Fruit fly (Drosophila melanogaster) whole organism, embryonic: Measurements from ENCODE around the gene CycB3.
A peak's percentile ranks its signal among the peaks of the same experiment; 100 is the strongest.

Experiments
- CG10654 ChIP-seq: fragments of 200-800 bp; sonication (Bioruptor generic); optimal IDR thresholded peaks from 2 replicates; lab custom pipeline; 2016; ENCODE audit warnings: missing biosample characterization, missing genetic modification characterization
- CG11093 ChIP-seq: fragments of 200-800 bp; sonication (Bioruptor generic); IDR thresholded peaks from 3 replicates; pipeline ENCODE4 v1.3.6; 2022; ENCODE audit warnings: missing biosample characterization, missing genetic modification characterization
- CG14050 ChIP-seq: fragments of 200-800 bp; sonication (Bioruptor generic); IDR thresholded peaks from 3 replicates; pipeline ENCODE4 v1.3.6; 2022; ENCODE audit warnings: missing biosample characterization, missing genetic modification characterization
- CG14667 ChIP-seq: fragments of 200-800 bp; sonication (Bioruptor generic); IDR thresholded peaks from 2 replicates; pipeline ENCODE4 v1.3.6; 2022; ENCODE audit warnings: missing biosample characterization, missing genetic modification characterization
- CG15479 ChIP-seq: fragments of 200-800 bp; sonication (Bioruptor generic); optimal IDR thresholded peaks from 3 replicates; lab custom pipeline; 2019; ENCODE audit warnings: missing biosample characterization, mild to moderate bottlenecking, missing genetic modification characterization, moderate library complexity
- CG1832 ChIP-seq: fragments of 200-800 bp; sonication (Bioruptor generic); optimal IDR thresholded peaks from 2 replicates; lab custom pipeline; 2017; ENCODE audit warnings: missing biosample characterization, mild to moderate bottlenecking, missing genetic modification characterization, inconsistent platforms
- CG2202 ChIP-seq: fragments of 200-800 bp; sonication (Bioruptor generic); optimal IDR thresholded peaks from 2 replicates; lab custom pipeline; 2018; ENCODE audit warnings: missing biosample characterization, mild to moderate bottlenecking, missing genetic modification characterization
- CG30020 ChIP-seq: fragments of 200-800 bp; optimal IDR thresholded peaks from 2 replicates; lab custom pipeline; 2019; ENCODE audit warnings: missing biosample characterization, mild to moderate bottlenecking, missing genetic modification characterization, moderate library complexity
- CG4360 ChIP-seq: fragments of 200-800 bp; sonication (Bioruptor generic); IDR thresholded peaks from 2 replicates; pipeline ENCODE4 v1.3.6; 2022; ENCODE audit warnings: missing biosample characterization, missing genetic modification characterization
- CG4617 ChIP-seq: fragments of 200-800 bp; sonication (Bioruptor generic); optimal IDR thresholded peaks from 3 replicates; lab custom pipeline; 2016; ENCODE audit warnings: missing biosample characterization, missing genetic modification characterization, borderline replicate concordance
- CG4707 ChIP-seq: fragments of 200-800 bp; sonication (Bioruptor generic); optimal IDR thresholded peaks from 2 replicates; lab custom pipeline; 2018; ENCODE audit warnings: missing biosample characterization, mild to moderate bottlenecking, missing genetic modification characterization, moderate library complexity
- CG6683 ChIP-seq: fragments of 200-800 bp; sonication (Bioruptor generic); optimal IDR thresholded peaks from 2 replicates; lab custom pipeline; 2017; ENCODE audit warnings: missing biosample characterization, mild to moderate bottlenecking, missing genetic modification characterization, missing genetic modification reagents
- CG7928 ChIP-seq: fragments of 200-800 bp; sonication (Bioruptor generic); optimal IDR thresholded peaks from 2 replicates; lab custom pipeline; 2017; ENCODE audit warnings: missing biosample characterization, mild to moderate bottlenecking, missing genetic modification characterization
- CG8478 ChIP-seq: fragments of >200 bp; optimal IDR thresholded peaks from 2 replicates; lab custom pipeline; 2018
- CG9797 ChIP-seq: fragments of 200-800 bp; sonication (Bioruptor generic); optimal IDR thresholded peaks from 3 replicates; lab custom pipeline; 2018; ENCODE audit warnings: missing biosample characterization, mild to moderate bottlenecking, missing genetic modification characterization
- Chrac-16 ChIP-seq: fragments of 200-800 bp; sonication (Bioruptor generic); optimal IDR thresholded peaks from 3 replicates; lab custom pipeline; 2016; ENCODE audit warnings: missing biosample characterization, missing genetic modification characterization
- Deaf1 ChIP-seq: fragments of 200-800 bp; optimal IDR thresholded peaks from 3 replicates; lab custom pipeline; 2019; ENCODE audit warnings: missing biosample characterization, mild to moderate bottlenecking, missing genetic modification characterization, moderate library complexity
- E2f2 ChIP-seq: fragments of 200-800 bp; sonication (Bioruptor generic); IDR thresholded peaks from 2 replicates; pipeline ENCODE4 v1.3.6; 2022; ENCODE audit warnings: missing biosample characterization, missing genetic modification characterization
- Ets97D ChIP-seq: fragments of 200-800 bp; sonication (Bioruptor generic); optimal IDR thresholded peaks from 3 replicates; lab custom pipeline; 2016; ENCODE audit warnings: missing biosample characterization, missing genetic modification characterization
- Fer1 ChIP-seq: fragments of 200-800 bp; sonication (Bioruptor generic); optimal IDR thresholded peaks from 2 replicates; lab custom pipeline; 2017; ENCODE audit warnings: missing biosample characterization, mild to moderate bottlenecking, missing genetic modification characterization
- Gsc ChIP-seq: fragments of 200-800 bp; sonication (Bioruptor generic); IDR thresholded peaks from 2 replicates; pipeline ENCODE4 v1.3.6; 2022; ENCODE audit warnings: missing biosample characterization, missing genetic modification characterization
- Hr78 ChIP-seq, 2 experiments: fragments of 200-800 bp in 1 of 2; fragments of >200 bp in 1 of 2; sonication (Bioruptor generic) in 1 of 2; optimal IDR thresholded peaks; 2 replicates each; lab custom pipeline; 2017 to 2019; ENCODE audit warnings: missing biosample characterization in 2 of 2, missing genetic modification characterization in 2 of 2, mild to moderate bottlenecking in 1 of 2, moderate library complexity in 1 of 2
- Hsf ChIP-seq: fragments of 200-800 bp; sonication (Bioruptor generic); optimal IDR thresholded peaks from 3 replicates; lab custom pipeline; 2016; ENCODE audit warnings: missing biosample characterization, missing genetic modification characterization
- Med ChIP-seq: fragments of 200-800 bp; sonication (Bioruptor generic); peaks from one replicate; lab custom pipeline; 2016; ENCODE audit warnings: missing biosample characterization, missing genetic modification characterization, mild to moderate bottlenecking, inconsistent platforms, moderate library complexity
- Meics ChIP-seq: fragments of 200-800 bp; sonication (Bioruptor generic); optimal IDR thresholded peaks from 2 replicates; lab custom pipeline; 2017; ENCODE audit warnings: missing biosample characterization, mild to moderate bottlenecking, missing genetic modification characterization
- Mes4 ChIP-seq: fragments of 200-800 bp; sonication (Bioruptor generic); optimal IDR thresholded peaks from 2 replicates; lab custom pipeline; 2016; ENCODE audit warnings: missing biosample characterization, missing genetic modification characterization
- Mrtf ChIP-seq: fragments of 200-800 bp; sonication (Bioruptor generic); IDR thresholded peaks from 3 replicates; pipeline ENCODE4 v1.3.6; 2022; ENCODE audit warnings: missing biosample characterization, missing genetic modification characterization
- Opbp ChIP-seq: fragments of 200-800 bp; sonication (Bioruptor generic); IDR thresholded peaks from 3 replicates; pipeline ENCODE4 v1.3.6; 2022; ENCODE audit warnings: missing biosample characterization, missing genetic modification characterization; ENCODE audit not compliant: partially characterized antibody
- PHDP ChIP-seq: fragments of 200-800 bp; sonication (Bioruptor generic); optimal IDR thresholded peaks from 3 replicates; lab custom pipeline; 2018; ENCODE audit warnings: missing biosample characterization, mild to moderate bottlenecking, missing genetic modification characterization, moderate library complexity
- Ravus ChIP-seq: fragments of 200-800 bp; sonication (Bioruptor generic); IDR thresholded peaks from 2 replicates; pipeline ENCODE4 v1.3.6; 2022; ENCODE audit warnings: missing biosample characterization, missing genetic modification characterization
- Scr ChIP-seq: fragments of 200-800 bp; sonication (Bioruptor generic); IDR thresholded peaks from 2 replicates; pipeline ENCODE4 v1.3.6; 2022; ENCODE audit warnings: missing biosample characterization, missing genetic modification characterization; ENCODE audit not compliant: partially characterized antibody
- amos ChIP-seq: fragments of 200-800 bp; sonication (Bioruptor generic); IDR thresholded peaks from 2 replicates; pipeline ENCODE4 v1.3.6; 2022; ENCODE audit warnings: missing biosample characterization, missing genetic modification characterization; ENCODE audit not compliant: partially characterized antibody
- aop ChIP-seq: fragments of 200-800 bp; sonication (Bioruptor generic); IDR thresholded peaks from 2 replicates; pipeline ENCODE4 v1.3.6; 2022; ENCODE audit warnings: missing biosample characterization, missing genetic modification characterization
- az2 ChIP-seq: fragments of 200-800 bp; sonication (Bioruptor generic); optimal IDR thresholded peaks from 3 replicates; lab custom pipeline; 2016; ENCODE audit warnings: missing biosample characterization, missing genetic modification characterization
- cas ChIP-seq: fragments of 200-800 bp; sonication (Bioruptor generic); IDR thresholded peaks from 2 replicates; pipeline ENCODE4 v1.3.6; 2022; ENCODE audit warnings: missing biosample characterization, missing genetic modification characterization
- cato ChIP-seq: fragments of 200-800 bp; sonication (Bioruptor generic); optimal IDR thresholded peaks from 2 replicates; lab custom pipeline; 2016; ENCODE audit warnings: missing biosample characterization, missing genetic modification characterization, borderline replicate concordance
- gcm ChIP-seq: fragments of 200-800 bp; sonication (Bioruptor generic); optimal IDR thresholded peaks from 2 replicates; lab custom pipeline; 2019; ENCODE audit warnings: missing biosample characterization, mild to moderate bottlenecking, missing genetic modification characterization, moderate library complexity
- hkb ChIP-seq, 2 experiments: fragments of 200-800 bp in 1 of 2; fragments of >200 bp in 1 of 2; sonication (Bioruptor generic) in 1 of 2; IDR thresholded peaks in 1 of 2; optimal IDR thresholded peaks in 1 of 2; 2 replicates each; pipeline versions ENCODE4 v1.3.6 to Lab custom; 2017 to 2022; ENCODE audit warnings: missing biosample characterization in 1 of 2, missing genetic modification characterization in 1 of 2
- knrl ChIP-seq: fragments of 200-800 bp; sonication (Bioruptor generic); IDR thresholded peaks from 3 replicates; pipeline ENCODE4 v1.3.6; 2022; ENCODE audit warnings: missing biosample characterization, missing genetic modification characterization; ENCODE audit not compliant: partially characterized antibody
- nerfin-2 ChIP-seq: fragments of 200-800 bp; sonication (Bioruptor generic); IDR thresholded peaks from 2 replicates; pipeline ENCODE4 v1.3.6; 2022; ENCODE audit warnings: missing biosample characterization, missing genetic modification characterization; ENCODE audit not compliant: partially characterized antibody
- pros ChIP-seq: fragments of 200-800 bp; sonication (Bioruptor generic); optimal IDR thresholded peaks from 3 replicates; lab custom pipeline; 2019; ENCODE audit warnings: missing biosample characterization, mild to moderate bottlenecking, missing genetic modification characterization, moderate library complexity
- psq ChIP-seq: fragments of 200-800 bp; sonication (Bioruptor generic); optimal IDR thresholded peaks from 2 replicates; lab custom pipeline; 2017; ENCODE audit warnings: missing biosample characterization, missing genetic modification characterization
- ro ChIP-seq: fragments of 200-800 bp; sonication (Bioruptor generic); IDR thresholded peaks from 2 replicates; pipeline ENCODE4 v1.3.6; 2022; ENCODE audit warnings: missing biosample characterization, missing genetic modification characterization
- sc ChIP-seq, 3 experiments: fragments of >200 bp in 2 of 3; fragments of 200-800 bp in 1 of 3; sonication (Bioruptor generic) in 1 of 3; optimal IDR thresholded peaks; 2 replicates in 2 of 3; 3 replicates in 1 of 3; lab custom pipeline; 2017; ENCODE audit warnings: mild to moderate bottlenecking in 1 of 3, missing biosample characterization in 1 of 3, missing genetic modification characterization in 1 of 3, missing genetic modification reagents in 1 of 3
- tup ChIP-seq: fragments of 200-800 bp; sonication (Bioruptor generic); optimal IDR thresholded peaks from 2 replicates; lab custom pipeline; 2016; ENCODE audit warnings: missing biosample characterization, mild to moderate bottlenecking, missing genetic modification characterization, moderate library complexity
- unc-4 ChIP-seq: fragments of 200-800 bp; sonication (Bioruptor generic); IDR thresholded peaks from 2 replicates; pipeline ENCODE4 v1.3.6; 2022; ENCODE audit warnings: missing biosample characterization, missing genetic modification characterization; ENCODE audit not compliant: partially characterized antibody
- vfl ChIP-seq: fragments of 200-800 bp; sonication (Bioruptor generic); optimal IDR thresholded peaks from 2 replicates; lab custom pipeline; 2016; ENCODE audit warnings: missing biosample characterization, missing genetic modification characterization
- vnd ChIP-seq: fragments of 200-800 bp; sonication (Bioruptor generic); IDR thresholded peaks from 3 replicates; pipeline ENCODE4 v1.3.6; 2022; ENCODE audit warnings: missing biosample characterization, missing genetic modification characterization; ENCODE audit not compliant: partially characterized antibody
- vvl ChIP-seq: fragments of 200-800 bp; sonication (Bioruptor generic); IDR thresholded peaks from 2 replicates; pipeline ENCODE4 v1.3.6; 2022; ENCODE audit warnings: missing biosample characterization, missing genetic modification characterization

The CycB3 gene

dm6 chr3R:24864719-24865400 lies 5.8 kb downstream of the CycB3 start, which contains the start of the genes Srg1 and Elal (continued):
- no peak for TF ChIP-seq Ets97D (GFP tag; lab: Kevin White, UChicago)
- TF ChIP-seq PHDP (tag; lab: Kevin White, UChicago), result no peak
- no peak for TF ChIP-seq CG8478 (lab: Kevin White, UChicago)
- TF ChIP-seq hkb (optimal IDR thresholded peaks at IDR 0.05; lab: Kevin White, UChicago), result no peak
- no peak for TF ChIP-seq hkb (GFP tag; IDR thresholded peaks at IDR 0.05; lab: Robert Waterston, UW)
- TF ChIP-seq CG7928 (GFP tag; lab: Kevin White, UChicago), result no peak
- no peak for TF ChIP-seq Hsf (GFP tag; lab: Kevin White, UChicago)
- TF ChIP-seq CG2202, result no peak
- TF ChIP-seq unc-4 (GFP tag; lab: Robert Waterston, UW), result no peak
- no peak for TF ChIP-seq ro (GFP tag; lab: Robert Waterston, UW)
- TF ChIP-seq Opbp (GFP tag; lab: Robert Waterston, UW), result no peak
- peak; percentile 63 for TF ChIP-seq Med (GFP tag; lab: Kevin White, UChicago)
- no peak for TF ChIP-seq Mes4 (GFP tag; lab: Kevin White, UChicago)
- no peak for TF ChIP-seq CG10654 (GFP tag; lab: Kevin White, UChicago)
- no peak for TF ChIP-seq CG14050 (GFP tag; lab: Robert Waterston, UW)
- no peak for TF ChIP-seq vvl (GFP tag; lab: Robert Waterston, UW)
- TF ChIP-seq Deaf1, result no peak
- TF ChIP-seq Hr78 (GFP tag; optimal IDR thresholded peaks at IDR 0.05; lab: Kevin White, UChicago), result no peak
- TF ChIP-seq psq, result no peak
- no peak for TF ChIP-seq CG14667 (GFP tag; lab: Robert Waterston, UW)
- no peak for TF ChIP-seq pros (GFP tag; lab: Kevin White, UChicago)
- TF ChIP-seq nerfin-2 (GFP tag; lab: Robert Waterston, UW), result no peak
- no peak for TF ChIP-seq vnd
- TF ChIP-seq CG30020 (tag; lab: Kevin White, UChicago), result no peak
- no peak for TF ChIP-seq CG6683 (GFP tag; lab: Kevin White, UChicago)
- TF ChIP-seq az2 (GFP tag; lab: Kevin White, UChicago), result no peak
- TF ChIP-seq sc (optimal IDR thresholded peaks at IDR 0.05; lab: Kevin White, UChicago), result no peak
- TF ChIP-seq sc (GFP tag; optimal IDR thresholded peaks at IDR 0.05; lab: Kevin White, UChicago), result no peak
- no peak for TF ChIP-seq tup (GFP tag; lab: Kevin White, UChicago)
- no peak for TF ChIP-seq CG4360
- TF ChIP-seq cas, result no peak
- TF ChIP-seq Chrac-16, result peak; percentile 4
- no peak for TF ChIP-seq CG4707 (GFP tag; lab: Kevin White, UChicago)
- no peak for TF ChIP-seq amos (GFP tag; lab: Robert Waterston, UW)
- TF ChIP-seq aop (GFP tag; lab: Robert Waterston, UW), result no peak
- no peak for TF ChIP-seq CG4617 (GFP tag; lab: Kevin White, UChicago)
- no peak for TF ChIP-seq CG9797 (GFP tag; lab: Kevin White, UChicago)
- no peak for TF ChIP-seq gcm (GFP tag; lab: Kevin White, UChicago)
- TF ChIP-seq Scr (GFP tag; lab: Robert Waterston, UW), result no peak
- peak; percentile 46 for TF ChIP-seq Meics (GFP tag; lab: Kevin White, UChicago)
- no peak for TF ChIP-seq Ravus
- no peak for TF ChIP-seq knrl (GFP tag; lab: Robert Waterston, UW)
- no peak for TF ChIP-seq CG1832 (GFP tag; lab: Kevin White, UChicago)
- no peak for TF ChIP-seq Mrtf (GFP tag; lab: Robert Waterston, UW)
- TF ChIP-seq E2f2 (GFP tag; lab: Robert Waterston, UW), result peak; percentile 28; the same call in 1 of the 2 replicates
- no peak for TF ChIP-seq CG11093 (GFP tag; lab: Robert Waterston, UW)
- TF ChIP-seq Fer1 (GFP tag; lab: Kevin White, UChicago), result no peak
- TF ChIP-seq CG15479, result no peak
- TF ChIP-seq vfl, result no peak
- TF ChIP-seq Gsc (GFP tag; lab: Robert Waterston, UW), result no peak
- no peak for TF ChIP-seq cato (GFP tag; lab: Kevin White, UChicago)
